Worm (Caenorhabditis elegans): ENCODE measurements around the gene pigc-1.

pigc-1 gene

ce11 chrIV:9378272-9378671 lies 35.3 kb upstream of the pigc-1 start, which contains the start of gene C10C5.4:
C10C5.4 (plus strand) TSS chrIV:9378552.
- TF ChIP-seq sox-4 (tag; optimal IDR thresholded peaks at IDR 0.05) = no peak
- TF ChIP-seq pqm-1 (tag; optimal IDR thresholded peaks at IDR 0.05) = no peak
- TF ChIP-seq pros-1 (tag; optimal IDR thresholded peaks at IDR 0.05) = no peak
- no peak for TF ChIP-seq pag-3 (tag; optimal IDR thresholded peaks at IDR 0.05; ENCODE audit: borderline replicate concordance)
- no peak for TF ChIP-seq dve-1 (tag; optimal IDR thresholded peaks at IDR 0.05)
- no peak for TF ChIP-seq sdc-2 (tag; optimal IDR thresholded peaks at IDR 0.05)
- no peak for TF ChIP-seq elt-4 (tag; optimal IDR thresholded peaks at IDR 0.05)
- no peak for TF ChIP-seq lim-6 (tag; optimal IDR thresholded peaks at IDR 0.05)
- no peak for TF ChIP-seq eyg-1 (tag; optimal IDR thresholded peaks at IDR 0.05)
- no peak for TF ChIP-seq ceh-31 (tag; optimal IDR thresholded peaks at IDR 0.05)
- TF ChIP-seq mec-3 (tag; optimal IDR thresholded peaks at IDR 0.05; ENCODE audit: borderline replicate concordance) = no peak
- TF ChIP-seq ceh-30 (tag; optimal IDR thresholded peaks at IDR 0.05) = no peak
- no peak for TF ChIP-seq rnt-1 (tag; optimal IDR thresholded peaks at IDR 0.05)
- TF ChIP-seq unc-55 (GFP tag; optimal IDR thresholded peaks at IDR 0.05) = no peak
- TF ChIP-seq ttx-3 (tag; optimal IDR thresholded peaks at IDR 0.05) = no peak
- no peak for TF ChIP-seq ceh-22 (tag; optimal IDR thresholded peaks at IDR 0.05)
- no peak for TF ChIP-seq hlh-6 (tag; optimal IDR thresholded peaks at IDR 0.05)
- no peak for TF ChIP-seq ceh-9 (tag; optimal IDR thresholded peaks at IDR 0.05)
- no peak for TF ChIP-seq K02D7.2 (tag; optimal IDR thresholded peaks at IDR 0.05)

ce11 chrIV:9376550-9376949 lies 33.6 kb upstream of the pigc-1 start:
- TF ChIP-seq ztf-16 (tag; optimal IDR thresholded peaks at IDR 0.05) = no peak
- TF ChIP-seq zip-5 (tag; optimal IDR thresholded peaks at IDR 0.05) = no peak
- no peak for TF ChIP-seq ceh-18 (tag; optimal IDR thresholded peaks at IDR 0.05)
- TF ChIP-seq pat-9 (tag; optimal IDR thresholded peaks at IDR 0.05) = no peak
- TF ChIP-seq hlh-6 (tag; optimal IDR thresholded peaks at IDR 0.05) = no peak
- TF ChIP-seq ceh-34 (tag; optimal IDR thresholded peaks at IDR 0.05) = no peak
- no peak for TF ChIP-seq rnt-1 (tag; optimal IDR thresholded peaks at IDR 0.05)
- no peak for TF ChIP-seq ttx-3 (tag; optimal IDR thresholded peaks at IDR 0.05)
- TF ChIP-seq ceh-14 (tag; optimal IDR thresholded peaks at IDR 0.05) = no peak
- TF ChIP-seq ceh-6 (GFP tag; optimal IDR thresholded peaks at IDR 0.05) = no peak
- TF ChIP-seq hlh-13 (GFP tag; optimal IDR thresholded peaks at IDR 0.05) = no peak
- no peak for TF ChIP-seq odd-2 (tag; optimal IDR thresholded peaks at IDR 0.05)
- no peak for TF ChIP-seq ceh-31 (tag; optimal IDR thresholded peaks at IDR 0.05)
- no peak for TF ChIP-seq sox-4 (tag; optimal IDR thresholded peaks at IDR 0.05)
- no peak for TF ChIP-seq pag-3 (tag; optimal IDR thresholded peaks at IDR 0.05; ENCODE audit: borderline replicate concordance)
- no peak for TF ChIP-seq lim-6 (tag; optimal IDR thresholded peaks at IDR 0.05)
- no peak for TF ChIP-seq nfya-1 (tag; optimal IDR thresholded peaks at IDR 0.05)
- no peak for TF ChIP-seq ahr-1 (tag; optimal IDR thresholded peaks at IDR 0.05)
- no peak for TF ChIP-seq lin-11 (tag; optimal IDR thresholded peaks at IDR 0.05)

ce11 chrIV:9374529-9374928 lies 31.6 kb upstream of the pigc-1 start, which contains the start of gene C10C5.3:
C10C5.3 (plus strand) TSS chrIV:9374829.
- TF ChIP-seq zip-5 (tag; optimal IDR thresholded peaks at IDR 0.05) (no peak), pros-1 (tag; optimal IDR thresholded peaks at IDR 0.05) (no peak), ets-4 (tag; optimal IDR thresholded peaks at IDR 0.05) (no peak), nfya-1 (tag; optimal IDR thresholded peaks at IDR 0.05) (no peak), ceh-2 (tag; optimal IDR thresholded peaks at IDR 0.05) (no peak), ceh-9 (tag; optimal IDR thresholded peaks at IDR 0.05) (no peak), fax-1 (tag; optimal IDR thresholded peaks at IDR 0.05) (no peak), unc-86 (tag; optimal IDR thresholded peaks at IDR 0.05) (no peak), ceh-24 (tag; optimal IDR thresholded peaks at IDR 0.05) (no peak), C38D4.7 (GFP tag; optimal IDR thresholded peaks at IDR 0.05) (no peak), dmd-4 (tag; optimal IDR thresholded peaks at IDR 0.05; ENCODE audit: borderline replicate concordance) (no peak)

ce11 chrIV:9371126-9371525 lies 28.2 kb upstream of the pigc-1 start, which contains the start of gene fbxc-58:
fbxc-58 (plus strand) TSS chrIV:9371508.
- TF ChIP-seq dmd-4 (tag; optimal IDR thresholded peaks at IDR 0.05; ENCODE audit: borderline replicate concordance) = no peak
- TF ChIP-seq hlh-13 (GFP tag; optimal IDR thresholded peaks at IDR 0.05) = no peak
- TF ChIP-seq unc-3 (GFP tag; conservative IDR thresholded peaks at IDR 0.05) = no peak
- no peak for TF ChIP-seq unc-3 (tag; optimal IDR thresholded peaks at IDR 0.05)
- no peak for TF ChIP-seq eyg-1 (tag; optimal IDR thresholded peaks at IDR 0.05)

Data from whole organism, late embryonic.